Worm (Caenorhabditis elegans): ENCODE results near the gene ttll-12.
A peak's percentile ranks its signal among the peaks of the same experiment; 100 is the strongest.

The ttll-12 gene

DNA sequence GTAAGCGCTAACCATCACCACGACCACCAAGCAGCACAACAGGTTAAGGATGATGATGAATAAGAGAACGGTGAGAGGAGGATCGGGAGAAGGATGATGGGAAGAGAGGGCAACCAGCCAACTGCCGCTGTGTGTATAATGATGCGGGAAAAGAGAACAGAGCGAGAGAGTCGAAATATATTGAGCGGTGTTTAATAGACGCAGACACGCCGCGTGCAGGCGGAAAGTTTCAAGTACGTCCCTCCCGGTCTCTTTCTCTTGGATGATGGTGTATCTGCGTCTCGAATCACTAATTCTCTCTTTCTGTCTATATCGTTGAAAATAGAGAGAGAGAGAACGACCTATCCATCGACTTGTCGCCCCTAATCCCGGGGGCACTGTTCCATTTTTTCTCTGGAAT lies 17.9 kb downstream of the ttll-12 start:
- TF ChIP-seq nhr-76 (tag; optimal IDR thresholded peaks at IDR 0.05) (no peak), lin-13 (GFP tag; optimal IDR thresholded peaks at IDR 0.05) (no peak), tra-1 (GFP tag; IDR thresholded peaks at IDR 0.05) (no peak), cey-2 (tag; optimal IDR thresholded peaks at IDR 0.05; ENCODE audit: borderline replicate concordance, insufficient read depth) (no peak), F26F4.8 (GFP tag; conservative IDR thresholded peaks at IDR 0.05) (no peak), lin-39 (tag; optimal IDR thresholded peaks at IDR 0.05) (no peak), ztf-7 (tag; optimal IDR thresholded peaks at IDR 0.05) (peak; percentile 1), T26A8.4 (GFP tag; IDR thresholded peaks at IDR 0.05) (0 out of 2 replicates have a peak, but pooled peaks have one; percentile 30), mdt-29 (GFP tag; IDR thresholded peaks at IDR 0.05) (no peak), dve-1 (tag; optimal IDR thresholded peaks at IDR 0.05; ENCODE audit: insufficient read depth) (peak; percentile 16), daf-16 (GFP tag; optimal IDR thresholded peaks at IDR 0.05) (no peak), daf-16 (tag; optimal IDR thresholded peaks at IDR 0.05) (no peak), madf-9 (GFP tag; conservative IDR thresholded peaks at IDR 0.05) (no peak), ceh-82 (tag; optimal IDR thresholded peaks at IDR 0.05) (no peak), mes-2 (tag; optimal IDR thresholded peaks at IDR 0.05; ENCODE audit: poor library complexity, severe bottlenecking) (peak; percentile 19), dmd-6 (GFP tag; IDR thresholded peaks at IDR 0.05) (peak; percentile 28; the same call in 1 of the 2 replicates), snpc-4 (tag; optimal IDR thresholded peaks at IDR 0.05) (no peak), nhr-28 (tag; optimal IDR thresholded peaks at IDR 0.05) (peak; percentile 71), unc-130 (GFP tag; optimal IDR thresholded peaks at IDR 0.05) (no peak), nhr-10 (tag; optimal IDR thresholded peaks at IDR 0.05) (no peak), spr-1 (tag; optimal IDR thresholded peaks at IDR 0.05) (no peak), php-3 (GFP tag; IDR thresholded peaks at IDR 0.05) (no peak), fos-1 (tag; optimal IDR thresholded peaks at IDR 0.05) (no peak), ztf-11 (tag; optimal IDR thresholded peaks at IDR 0.05) (no peak), nhr-41 (GFP tag; IDR thresholded peaks at IDR 0.05) (no peak), Y75B8A.6 (GFP tag; IDR thresholded peaks at IDR 0.05) (no peak), fkh-10 (GFP tag; optimal IDR thresholded peaks at IDR 0.05) (no peak), mdl-1 (tag; optimal IDR thresholded peaks at IDR 0.05) (peak in 1 of 2 experiments; percentile 72), sdz-12 (GFP tag; optimal IDR thresholded peaks at IDR 0.05) (no peak), vab-7 (GFP tag; IDR thresholded peaks at IDR 0.05) (no peak), hif-1 (tag; optimal IDR thresholded peaks at IDR 0.05) (peak in 1 of 2 experiments; percentile 56), daf-12 (tag; optimal IDR thresholded peaks at IDR 0.05) (no peak), ceh-62 (tag; optimal IDR thresholded peaks at IDR 0.05) (no peak), lsy-2 (tag; optimal IDR thresholded peaks at IDR 0.05) (peak in 1 of 2 experiments; percentile 47), unc-62 (GFP tag; optimal IDR thresholded peaks at IDR 0.05 in 1 of 2) (peak in 1 of 2 experiments; percentile 43), unc-62 (tag; optimal IDR thresholded peaks at IDR 0.05) (no peak), egl-43 (GFP tag; IDR thresholded peaks at IDR 0.05) (peak; percentile 53; the same call in 1 of the 2 replicates), hlh-11 (tag; optimal IDR thresholded peaks at IDR 0.05) (peak; percentile 76), F10B5.3 (tag; optimal IDR thresholded peaks at IDR 0.05) (no peak), hlh-30 (tag; optimal IDR thresholded peaks at IDR 0.05; ENCODE audit: insufficient read depth) (peak; percentile 57), jun-1 (tag; optimal IDR thresholded peaks at IDR 0.05) (no peak), nhr-25 (tag; optimal IDR thresholded peaks at IDR 0.05; ENCODE audit: borderline replicate concordance, insufficient read depth) (peak; percentile 21), Y105C5A.15 (GFP tag; IDR thresholded peaks at IDR 0.05) (no peak), dmd-8 (GFP tag; IDR thresholded peaks at IDR 0.05) (no peak), mep-1 (tag; optimal IDR thresholded peaks at IDR 0.05) (peak; percentile 67), lin-38 (GFP tag; IDR thresholded peaks at IDR 0.05) (peak; percentile 35; the same call in 1 of the 2 replicates), mxl-3 (GFP tag; optimal IDR thresholded peaks at IDR 0.05) (peak; percentile 90), dpl-1 (GFP tag; optimal IDR thresholded peaks at IDR 0.05) (peak; percentile 19), F49E8.2 (tag; optimal IDR thresholded peaks at IDR 0.05; ENCODE audit: borderline replicate concordance) (no peak), duxl-1 (tag; optimal IDR thresholded peaks at IDR 0.05; ENCODE audit: poor library complexity) (no peak), nhr-11 (tag; optimal IDR thresholded peaks at IDR 0.05) (peak; percentile 7)

Data from whole organism, L4 larva.